Fruit fly (Drosophila melanogaster): ENCODE results near the gene Mettl3.

The Mettl3 gene

DNA sequence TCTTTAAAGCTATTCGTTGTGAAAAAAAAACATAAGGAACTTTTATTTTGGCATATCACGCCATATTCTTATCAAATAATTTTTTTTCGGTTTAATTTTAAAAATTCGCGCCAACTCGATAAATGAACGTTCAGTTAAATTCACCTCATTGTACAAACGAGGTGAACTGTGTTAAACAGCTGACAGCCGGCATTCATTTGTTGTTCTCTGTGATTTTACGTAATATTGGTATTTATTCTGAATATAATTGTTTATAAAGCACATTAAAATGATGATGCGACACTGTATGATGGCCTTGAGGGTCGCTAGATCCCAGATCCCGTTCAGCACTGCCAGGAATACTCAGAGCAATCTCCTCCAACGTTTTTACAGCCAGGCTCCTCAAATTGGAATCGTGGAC is 22.3 kb downstream of the Mettl3 start, which contains the start of gene CG6000 (continued):
- TF ChIP-seq CG6272 (GFP tag; IDR thresholded peaks at IDR 0.05): no peak
- peak; percentile 22 for TF ChIP-seq CG9437 (GFP tag; optimal IDR thresholded peaks at IDR 0.05)

DNA sequence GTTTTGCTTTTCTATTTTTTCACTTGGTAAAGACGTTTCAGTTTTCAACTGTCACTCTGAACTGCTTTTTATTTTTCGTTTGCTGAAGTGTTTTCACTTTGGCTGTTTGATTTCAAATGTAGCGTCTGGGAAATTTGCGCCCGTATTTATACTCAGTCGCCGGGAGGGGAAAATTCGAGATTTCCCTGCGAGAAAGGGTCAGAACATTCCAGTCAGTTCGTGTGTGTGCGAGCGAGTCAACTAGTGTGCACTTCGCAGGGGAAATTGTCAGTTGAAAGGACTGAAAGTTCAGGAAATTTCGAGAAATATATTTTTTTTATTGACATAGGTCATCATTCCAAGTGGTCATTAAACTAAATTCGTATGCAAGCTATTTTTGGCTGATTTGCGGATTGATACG is 25.2 kb downstream of the Mettl3 start, which contains the start of gene Hsp68:
TSS of gene Hsp68 (minus strand) at position 123 of the 400 bp plus-strand sequence.
- TF ChIP-seq CG6791 (GFP tag; IDR thresholded peaks at IDR 0.05; ENCODE audit: partially characterized antibody) (peak; percentile 62; the same call in 2 of the 3 replicates), Hr51 (GFP tag; optimal IDR thresholded peaks at IDR 0.05) (no peak), esg (GFP tag; conservative IDR thresholded peaks at IDR 0.05) (no peak), pan (optimal IDR thresholded peaks at IDR 0.05) (no peak), pan (GFP tag; optimal IDR thresholded peaks at IDR 0.05 in 1 of 2, IDR thresholded peaks at IDR 0.05 in 1 of 2) (peak in 1 of 2 experiments; percentile 6), CG10431 (GFP tag; optimal IDR thresholded peaks at IDR 0.05) (peak; percentile 57), cad (GFP tag; optimal IDR thresholded peaks at IDR 0.05) (peak; percentile 52), trem (tag; optimal IDR thresholded peaks at IDR 0.05) (peak; percentile 35), gcm (GFP tag; optimal IDR thresholded peaks at IDR 0.05) (peak; percentile 40), CG7745 (tag; optimal IDR thresholded peaks at IDR 0.05) (peak; percentile 42), YL-1 (GFP tag; optimal IDR thresholded peaks at IDR 0.05) (peak; percentile 21), CG4707 (GFP tag; optimal IDR thresholded peaks at IDR 0.05) (peak; percentile 30), sqz (GFP tag; optimal IDR thresholded peaks at IDR 0.05) (peak; percentile 92), Spps (tag; optimal IDR thresholded peaks at IDR 0.05) (no peak), Stat92E (GFP tag; optimal IDR thresholded peaks at IDR 0.05) (peak in 1 of 3 experiments; percentile 79), Fer1 (GFP tag; optimal IDR thresholded peaks at IDR 0.05) (peak; percentile 62), CG10654 (GFP tag; optimal IDR thresholded peaks at IDR 0.05) (no peak), CG17359 (tag; optimal IDR thresholded peaks at IDR 0.05) (peak; percentile 7), bbx (GFP tag; IDR thresholded peaks at IDR 0.05; ENCODE audit: partially characterized antibody) (peak; percentile 69; the same call in 1 of the 2 replicates), CG2875 (GFP tag; optimal IDR thresholded peaks at IDR 0.05) (no peak), Sox102F (GFP tag; optimal IDR thresholded peaks at IDR 0.05) (no peak), CG6765 (GFP tag; optimal IDR thresholded peaks at IDR 0.05) (peak; percentile 34), CG18262 (tag; optimal IDR thresholded peaks at IDR 0.05) (peak; percentile 15), p53 (GFP tag; optimal IDR thresholded peaks at IDR 0.05) (no peak), sc (optimal IDR thresholded peaks at IDR 0.05) (no peak), sc (GFP tag; optimal IDR thresholded peaks at IDR 0.05) (no peak), Meics (GFP tag; optimal IDR thresholded peaks at IDR 0.05) (peak; percentile 2), ind (GFP tag; optimal IDR thresholded peaks at IDR 0.05) (no peak), ranshi (GFP tag; IDR thresholded peaks at IDR 0.05) (no peak), chif (GFP tag; optimal IDR thresholded peaks at IDR 0.05) (no peak), CG8944 (GFP tag; optimal IDR thresholded peaks at IDR 0.05) (no peak), abd-A (tag; optimal IDR thresholded peaks at IDR 0.05) (peak; percentile 88), lola (GFP tag; optimal IDR thresholded peaks at IDR 0.05) (no peak), CG33557 (GFP tag; optimal IDR thresholded peaks at IDR 0.05) (peak; percentile 40), D19A (tag; optimal IDR thresholded peaks at IDR 0.05) (peak; percentile 38), CG18599 (GFP tag; optimal IDR thresholded peaks at IDR 0.05) (no peak), unc-4 (GFP tag; IDR thresholded peaks at IDR 0.05; ENCODE audit: partially characterized antibody) (0 out of 2 replicates have a peak, but pooled peaks have one; percentile 34), zf30C (GFP tag; optimal IDR thresholded peaks at IDR 0.05) (peak; percentile 4), Dll (GFP tag; IDR thresholded peaks at IDR 0.05; ENCODE audit: partially characterized antibody) (peak; percentile 25; the same call in 1 of the 4 replicates), Tbp (GFP tag; optimal IDR thresholded peaks at IDR 0.05) (peak; percentile 93), tna (GFP tag; IDR thresholded peaks at IDR 0.05; ENCODE audit: partially characterized antibody) (no peak), CG17328 (GFP tag; IDR thresholded peaks at IDR 0.05) (no peak), CG1529 (GFP tag; optimal IDR thresholded peaks at IDR 0.05) (peak; percentile 0), lbe (GFP tag; optimal IDR thresholded peaks at IDR 0.05) (peak; percentile 25), crc (GFP tag; optimal IDR thresholded peaks at IDR 0.05) (no peak), run (tag; optimal IDR thresholded peaks at IDR 0.05) (no peak)

Data from whole organism, embryonic.